Fruit fly (Drosophila melanogaster) whole organism, embryonic: ENCODE results near the gene CG31921.

Experiments
- Aef1 ChIP-seq: fragments of 200-800 bp; sonication (Bioruptor generic); IDR thresholded peaks from 3 replicates; pipeline ENCODE4 v1.3.6; 2022; ENCODE audit warnings: missing biosample characterization, missing genetic modification characterization
- Atf-2 ChIP-seq: fragments of 200-800 bp; sonication (Bioruptor generic); optimal IDR thresholded peaks from 2 replicates; lab custom pipeline; 2016; ENCODE audit warnings: missing biosample characterization, missing genetic modification characterization
- Blimp-1 ChIP-seq: fragments of 200-800 bp; sonication (Bioruptor generic); optimal IDR thresholded peaks from 3 replicates; lab custom pipeline; 2018; ENCODE audit warnings: missing biosample characterization, missing genetic modification characterization, mild to moderate bottlenecking, moderate library complexity, missing genetic modification reagents
- Bteb2 ChIP-seq: fragments of 200-800 bp; sonication (Bioruptor generic); optimal IDR thresholded peaks from 2 replicates; lab custom pipeline; 2016; ENCODE audit warnings: missing biosample characterization, missing genetic modification characterization
- CG11398 ChIP-seq: fragments of 200-800 bp; sonication (Bioruptor generic); optimal IDR thresholded peaks from 2 replicates; lab custom pipeline; 2016; ENCODE audit warnings: missing biosample characterization, missing genetic modification characterization
- CG11456 ChIP-seq: fragments of 200-800 bp; sonication (Bioruptor generic); IDR thresholded peaks from 3 replicates; pipeline ENCODE4 v1.3.6; 2022; ENCODE audit warnings: missing biosample characterization, missing genetic modification characterization
- CG12155 ChIP-seq: fragments of 200-800 bp; sonication (Bioruptor generic); optimal IDR thresholded peaks from 3 replicates; lab custom pipeline; 2016; ENCODE audit warnings: missing biosample characterization, missing genetic modification characterization
- CG13287 ChIP-seq: fragments of 200-800 bp; sonication (Bioruptor generic); IDR thresholded peaks from 2 replicates; pipeline ENCODE4 v1.3.6; 2022; ENCODE audit warnings: missing biosample characterization, missing genetic modification characterization; ENCODE audit not compliant: partially characterized antibody
- CG15696 ChIP-seq: fragments of 200-800 bp; sonication (Bioruptor generic); optimal IDR thresholded peaks from 2 replicates; lab custom pipeline; 2019; ENCODE audit warnings: missing biosample characterization, mild to moderate bottlenecking, missing genetic modification characterization, moderate library complexity
- CG17361 ChIP-seq: fragments of 200-800 bp; sonication (Bioruptor generic); IDR thresholded peaks from 3 replicates; pipeline ENCODE4 v1.3.6; 2022; ENCODE audit warnings: missing biosample characterization, missing genetic modification characterization
- CG2120 ChIP-seq: fragments of 200-800 bp; sonication (Bioruptor generic); optimal IDR thresholded peaks from 3 replicates; lab custom pipeline; 2016; ENCODE audit warnings: missing biosample characterization, missing genetic modification characterization
- CG30403 ChIP-seq: fragments of 200-800 bp; sonication (Bioruptor generic); optimal IDR thresholded peaks from 3 replicates; lab custom pipeline; 2016; ENCODE audit warnings: missing biosample characterization, missing genetic modification characterization
- CG4328 ChIP-seq: fragments of 200-800 bp; sonication (Bioruptor generic); optimal IDR thresholded peaks from 3 replicates; lab custom pipeline; 2017; ENCODE audit warnings: missing biosample characterization, missing genetic modification reagents, missing genetic modification characterization
- CG4730 ChIP-seq: fragments of 200-800 bp; sonication (Bioruptor generic); IDR thresholded peaks from 2 replicates; pipeline ENCODE4 v1.3.6; 2022; ENCODE audit warnings: missing biosample characterization, missing genetic modification characterization
- CG7928 ChIP-seq: fragments of 200-800 bp; sonication (Bioruptor generic); optimal IDR thresholded peaks from 2 replicates; lab custom pipeline; 2017; ENCODE audit warnings: missing biosample characterization, mild to moderate bottlenecking, missing genetic modification characterization
- CG8388 ChIP-seq: fragments of 200-800 bp; sonication (Bioruptor generic); optimal IDR thresholded peaks from 2 replicates; lab custom pipeline; 2019; ENCODE audit warnings: missing biosample characterization, mild to moderate bottlenecking, missing genetic modification characterization, moderate library complexity
- CG8924 ChIP-seq: fragments of 200-800 bp; optimal IDR thresholded peaks from 3 replicates; lab custom pipeline; 2019; ENCODE audit warnings: missing biosample characterization, mild to moderate bottlenecking, missing genetic modification characterization, moderate library complexity
- CG9215 ChIP-seq: fragments of 200-800 bp; sonication (Bioruptor generic); IDR thresholded peaks from 2 replicates; pipeline ENCODE4 v1.3.6; 2022; ENCODE audit warnings: missing biosample characterization, missing genetic modification characterization
- CG9727 ChIP-seq: fragments of 200-800 bp; sonication (Bioruptor generic); optimal IDR thresholded peaks from 3 replicates; lab custom pipeline; 2017; ENCODE audit warnings: missing biosample characterization, mild to moderate bottlenecking, missing genetic modification characterization
- CTCF ChIP-seq: fragments of 200-800 bp; sonication (Bioruptor generic); optimal IDR thresholded peaks from 2 replicates; lab custom pipeline; 2017; ENCODE audit warnings: missing biosample characterization, mild to moderate bottlenecking, missing genetic modification characterization, moderate library complexity
- CoRest ChIP-seq: fragments of 200-800 bp; sonication (Bioruptor generic); optimal IDR thresholded peaks from 3 replicates; lab custom pipeline; 2018; ENCODE audit warnings: missing biosample characterization, mild to moderate bottlenecking, missing genetic modification characterization, moderate library complexity
- D19A ChIP-seq: fragments of 200-800 bp; optimal IDR thresholded peaks from 3 replicates; lab custom pipeline; 2019; ENCODE audit warnings: missing biosample characterization, mild to moderate bottlenecking, missing genetic modification characterization, moderate library complexity
- Dad ChIP-seq: fragments of 200-800 bp; sonication (Bioruptor generic); optimal IDR thresholded peaks from 3 replicates; lab custom pipeline; 2016; ENCODE audit warnings: missing biosample characterization, missing genetic modification characterization
- Dbx ChIP-seq: fragments of 200-800 bp; sonication (Bioruptor generic); IDR thresholded peaks from 3 replicates; pipeline ENCODE4 v1.3.6; 2022; ENCODE audit warnings: missing biosample characterization, missing genetic modification characterization
- Dip3 ChIP-seq: fragments of 200-800 bp; sonication (Bioruptor generic); optimal IDR thresholded peaks from 3 replicates; lab custom pipeline; 2016; ENCODE audit warnings: missing biosample characterization, missing genetic modification characterization
- Dref ChIP-seq: fragments of 200-800 bp; sonication (Bioruptor generic); IDR thresholded peaks from 2 replicates; pipeline ENCODE4 v1.3.6; 2022; ENCODE audit warnings: missing biosample characterization, missing genetic modification characterization
- HLH3B ChIP-seq: fragments of 200-800 bp; sonication (Bioruptor generic); IDR thresholded peaks from 2 replicates; pipeline ENCODE4 v1.3.6; 2022; ENCODE audit warnings: missing biosample characterization, missing genetic modification characterization
- MESR4 ChIP-seq: fragments of 200-800 bp; sonication (Bioruptor generic); optimal IDR thresholded peaks from 2 replicates; lab custom pipeline; 2018; ENCODE audit warnings: missing biosample characterization, mild to moderate bottlenecking, missing genetic modification characterization, moderate library complexity
- Mad ChIP-seq: fragments of 200-800 bp; sonication (Bioruptor generic); optimal IDR thresholded peaks from 2 replicates; lab custom pipeline; 2016; ENCODE audit warnings: missing biosample characterization, missing genetic modification characterization
- Oaz ChIP-seq: fragments of 200-800 bp; sonication (Bioruptor generic); IDR thresholded peaks from 2 replicates; pipeline ENCODE4 v1.3.6; 2022; ENCODE audit warnings: missing biosample characterization, missing genetic modification characterization
- Oli ChIP-seq: fragments of 200-800 bp; sonication (Bioruptor generic); optimal IDR thresholded peaks from 2 replicates; lab custom pipeline; 2018; ENCODE audit warnings: missing biosample characterization, mild to moderate bottlenecking, missing genetic modification characterization, moderate library complexity
- Opbp ChIP-seq: fragments of 200-800 bp; sonication (Bioruptor generic); IDR thresholded peaks from 3 replicates; pipeline ENCODE4 v1.3.6; 2022; ENCODE audit warnings: missing biosample characterization, missing genetic modification characterization; ENCODE audit not compliant: partially characterized antibody
- Stat92E ChIP-seq, 3 experiments: fragments of >200 bp in 2 of 3; fragments of 200-800 bp in 1 of 3; sonication (Bioruptor generic) in 1 of 3; optimal IDR thresholded peaks; 2 replicates each; lab custom pipeline; 2017 to 2019; ENCODE audit warnings: missing biosample characterization in 3 of 3, missing genetic modification characterization in 3 of 3, mild to moderate bottlenecking in 1 of 3, moderate library complexity in 1 of 3
- az2 ChIP-seq: fragments of 200-800 bp; sonication (Bioruptor generic); optimal IDR thresholded peaks from 3 replicates; lab custom pipeline; 2016; ENCODE audit warnings: missing biosample characterization, missing genetic modification characterization
- bcd ChIP-seq: fragments of 200-800 bp; sonication (Bioruptor generic); optimal IDR thresholded peaks from 2 replicates; lab custom pipeline; 2017; ENCODE audit warnings: missing biosample characterization, mild to moderate bottlenecking, missing genetic modification characterization
- caup ChIP-seq: fragments of 200-800 bp; sonication (Bioruptor generic); optimal IDR thresholded peaks from 3 replicates; lab custom pipeline; 2017; ENCODE audit warnings: missing biosample characterization, mild to moderate bottlenecking, missing genetic modification characterization, moderate library complexity; ENCODE audit not compliant: severe bottlenecking
- cg ChIP-seq: fragments of 200-800 bp; sonication (Bioruptor generic); optimal IDR thresholded peaks from 3 replicates; lab custom pipeline; 2019; ENCODE audit warnings: missing biosample characterization, mild to moderate bottlenecking, missing genetic modification characterization, moderate library complexity
- chn ChIP-seq: fragments of 200-800 bp; sonication (Bioruptor generic); optimal IDR thresholded peaks from 2 replicates; lab custom pipeline; 2016; ENCODE audit warnings: missing biosample characterization, missing genetic modification characterization
- ci ChIP-seq: fragments of 200-800 bp; sonication (Bioruptor generic); IDR thresholded peaks from 3 replicates; pipeline ENCODE4 v1.3.6; 2022; ENCODE audit warnings: missing biosample characterization, missing genetic modification characterization
- cwo ChIP-seq: fragments of 200-800 bp; sonication (Bioruptor generic); optimal IDR thresholded peaks from 3 replicates; lab custom pipeline; 2017; ENCODE audit warnings: missing biosample characterization, missing genetic modification characterization, mild to moderate bottlenecking, moderate library complexity, missing genetic modification reagents
- da ChIP-seq: fragments of 200-800 bp; sonication (Bioruptor generic); optimal IDR thresholded peaks from 2 replicates; lab custom pipeline; 2016; ENCODE audit warnings: missing biosample characterization, missing genetic modification characterization
- gem ChIP-seq: fragments of 200-800 bp; sonication (Bioruptor generic); optimal IDR thresholded peaks from 2 replicates; lab custom pipeline; 2019; ENCODE audit warnings: missing biosample characterization, mild to moderate bottlenecking, missing genetic modification characterization, moderate library complexity
- ham ChIP-seq: fragments of 200-800 bp; sonication (Bioruptor generic); IDR thresholded peaks from 2 replicates; pipeline ENCODE4 v1.3.6; 2022; ENCODE audit warnings: missing biosample characterization, missing genetic modification characterization
- jing ChIP-seq: fragments of 200-800 bp; sonication (Bioruptor generic); optimal IDR thresholded peaks from 2 replicates; lab custom pipeline; 2018; ENCODE audit warnings: missing biosample characterization, mild to moderate bottlenecking, missing genetic modification characterization
- kay ChIP-seq: fragments of 200-800 bp; sonication (Bioruptor generic); optimal IDR thresholded peaks from 2 replicates; lab custom pipeline; 2016; ENCODE audit warnings: missing biosample characterization, missing genetic modification characterization
- maf-S ChIP-seq: fragments of 200-800 bp; sonication (Bioruptor generic); optimal IDR thresholded peaks from 2 replicates; lab custom pipeline; 2016; ENCODE audit warnings: missing biosample characterization, missing genetic modification characterization
- phol ChIP-seq: fragments of 200-800 bp; sonication (Bioruptor generic); optimal IDR thresholded peaks from 3 replicates; lab custom pipeline; 2018; ENCODE audit warnings: missing biosample characterization, mild to moderate bottlenecking, missing genetic modification characterization, moderate library complexity
- sd ChIP-seq: fragments of 200-800 bp; sonication (Bioruptor generic); optimal IDR thresholded peaks from 3 replicates; lab custom pipeline; 2018; ENCODE audit warnings: missing biosample characterization, mild to moderate bottlenecking, missing genetic modification characterization, moderate library complexity
- sim ChIP-seq: fragments of 200-800 bp; sonication (Bioruptor generic); IDR thresholded peaks from 2 replicates; pipeline ENCODE4 v1.3.6; 2022; ENCODE audit warnings: missing biosample characterization, missing genetic modification characterization
- sqz ChIP-seq: fragments of 200-800 bp; sonication (Bioruptor generic); optimal IDR thresholded peaks from 3 replicates; lab custom pipeline; 2018; ENCODE audit warnings: missing biosample characterization, mild to moderate bottlenecking, missing genetic modification characterization
- tin ChIP-seq: fragments of 200-800 bp; sonication (Bioruptor generic); optimal IDR thresholded peaks from 3 replicates; lab custom pipeline; 2016; ENCODE audit warnings: missing biosample characterization, missing genetic modification characterization

Gene CG31921

DNA sequence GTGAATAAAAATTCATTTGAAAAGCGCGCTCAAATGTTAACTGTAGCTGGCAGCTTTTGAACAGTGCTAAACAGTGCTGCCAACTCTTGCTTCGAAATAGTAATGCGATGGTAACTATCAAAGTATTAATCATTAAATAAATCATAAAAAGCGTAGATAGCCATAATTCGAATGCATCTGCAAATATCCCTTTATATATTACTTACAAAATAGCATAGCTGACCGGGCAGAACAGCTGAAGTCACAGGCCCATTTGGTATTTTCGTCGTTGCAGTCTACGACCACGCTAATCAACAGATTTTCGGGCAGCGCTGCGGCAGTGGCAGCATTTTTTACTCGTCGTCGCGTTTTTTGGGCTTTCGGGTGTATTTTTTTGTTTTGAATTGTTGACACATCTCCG lies 26.5 kb downstream of the CG31921 start, which contains the start of gene Plc21C (continued):
- peak; percentile 39 for TF ChIP-seq bcd (GFP tag; lab: Kevin White, UChicago)
- no peak; the same call in 1 of the 2 replicates for TF ChIP-seq CG9215
- TF ChIP-seq CG8924 (tag; lab: Kevin White, UChicago) = peak; percentile 43
- peak; percentile 53; the same call in 2 of the 3 replicates for TF ChIP-seq Opbp
- TF ChIP-seq cwo (GFP tag; lab: Kevin White, UChicago) = peak; percentile 23
- TF ChIP-seq CG4328 (GFP tag; lab: Kevin White, UChicago) = peak; percentile 58
- TF ChIP-seq az2 = peak; percentile 26
- peak; percentile 91 for TF ChIP-seq CG12155
- no peak for TF ChIP-seq Atf-2
- TF ChIP-seq da (GFP tag; lab: Kevin White, UChicago) = no peak
- TF ChIP-seq jing (GFP tag; lab: Kevin White, UChicago) = no peak
- peak; percentile 41; the same call in 1 of the 2 replicates for TF ChIP-seq Dref (GFP tag; lab: Robert Waterston, UW)
- TF ChIP-seq Oli = no peak
- no peak for TF ChIP-seq maf-S
- TF ChIP-seq sd = peak; percentile 65
- TF ChIP-seq CG9727 (GFP tag; lab: Kevin White, UChicago) = peak; percentile 61
- TF ChIP-seq D19A (tag; lab: Kevin White, UChicago) = peak; percentile 6
- TF ChIP-seq MESR4 (GFP tag; lab: Kevin White, UChicago) = peak; percentile 46
- TF ChIP-seq CG15696 = peak; percentile 43
- peak; percentile 27 for TF ChIP-seq Dad (GFP tag; lab: Kevin White, UChicago)
- peak; percentile 49 for TF ChIP-seq Mad
- no peak for TF ChIP-seq cg
- TF ChIP-seq kay = peak; percentile 21
- TF ChIP-seq Dip3 = peak; percentile 35
- peak; percentile 44 for TF ChIP-seq CG13287 (GFP tag; lab: Robert Waterston, UW)
- TF ChIP-seq Oaz = no peak
- no peak for TF ChIP-seq CG8388 (GFP tag; lab: Kevin White, UChicago)
- peak; percentile 52 for TF ChIP-seq CG30403 (GFP tag; lab: Kevin White, UChicago)
- TF ChIP-seq gem = peak; percentile 59
- TF ChIP-seq CG7928 (GFP tag; lab: Kevin White, UChicago) = peak; percentile 42
- TF ChIP-seq phol (tag; lab: Kevin White, UChicago) = peak; percentile 68
- TF ChIP-seq sqz (GFP tag; lab: Kevin White, UChicago) = no peak
- TF ChIP-seq CG11398 (GFP tag; lab: Kevin White, UChicago) = peak; percentile 25
- 0 out of 3 replicates have a peak, but pooled peaks have one; percentile 27 for TF ChIP-seq CG11456
- 0 out of 3 replicates have a peak, but pooled peaks have one; percentile 16 for TF ChIP-seq ci (GFP tag; lab: Robert Waterston, UW)
- peak; percentile 15 for TF ChIP-seq caup (GFP tag; lab: Kevin White, UChicago)
- TF ChIP-seq CoRest (tag; lab: Kevin White, UChicago) = peak; percentile 69
- peak; percentile 70 for TF ChIP-seq CG2120 (GFP tag; lab: Kevin White, UChicago)
- no peak; the same call in 1 of the 2 replicates for TF ChIP-seq HLH3B (GFP tag; lab: Robert Waterston, UW)
- no peak for TF ChIP-seq ham
- no peak for TF ChIP-seq sim (GFP tag; lab: Robert Waterston, UW)
- TF ChIP-seq Aef1 (GFP tag; lab: Robert Waterston, UW) = no peak
- peak; percentile 59; the same call in 2 of the 3 replicates for TF ChIP-seq Dbx (GFP tag; lab: Robert Waterston, UW)
- no peak for TF ChIP-seq CG4730
- peak; percentile 52 for TF ChIP-seq CTCF (GFP tag; lab: Kevin White, UChicago)
- peak; percentile 32 for TF ChIP-seq Bteb2 (GFP tag; lab: Kevin White, UChicago)
- TF ChIP-seq Blimp-1 (GFP tag; lab: Kevin White, UChicago) = peak; percentile 24
- peak; percentile 61; the same call in 2 of the 3 replicates for TF ChIP-seq CG17361 (GFP tag; lab: Robert Waterston, UW)
- TF ChIP-seq Stat92E (GFP tag; optimal IDR thresholded peaks at IDR 0.05; lab: Kevin White, UChicago) = peak in 1 of 3 experiments; percentile 62
- TF ChIP-seq chn = peak; percentile 46
- TF ChIP-seq tin (GFP tag; lab: Kevin White, UChicago) = peak; percentile 42
